Fruit fly (Drosophila melanogaster) whole organism, embryonic: ENCODE data around the gene IntS6.

Experiments
- ATbp ChIP-seq: fragments of 200-800 bp; sonication (Bioruptor generic); optimal IDR thresholded peaks from 2 replicates; lab custom pipeline; 2017; ENCODE audit warnings: missing biosample characterization, mild to moderate bottlenecking, missing genetic modification characterization, missing genetic modification reagents
- Adf1 ChIP-seq: fragments of 200-800 bp; sonication (Bioruptor generic); IDR thresholded peaks from 2 replicates; pipeline ENCODE4 v1.3.6; 2022; ENCODE audit warnings: missing biosample characterization, missing genetic modification characterization
- Asciz ChIP-seq: fragments of 200-800 bp; sonication (Bioruptor generic); optimal IDR thresholded peaks from 2 replicates; lab custom pipeline; 2017; ENCODE audit warnings: missing biosample characterization, mild to moderate bottlenecking, missing genetic modification characterization, missing genetic modification reagents
- B-H2 ChIP-seq: fragments of 200-800 bp; sonication (Bioruptor generic); optimal IDR thresholded peaks from 2 replicates; lab custom pipeline; 2018; ENCODE audit warnings: missing biosample characterization, mild to moderate bottlenecking, missing genetic modification characterization
- Bgb ChIP-seq: fragments of 200-800 bp; sonication (Bioruptor generic); IDR thresholded peaks from 2 replicates; pipeline ENCODE4 v1.3.6; 2022; ENCODE audit warnings: missing biosample characterization, missing genetic modification characterization; ENCODE audit not compliant: partially characterized antibody
- CG12236 ChIP-seq: fragments of 200-800 bp; sonication (Bioruptor generic); optimal IDR thresholded peaks from 2 replicates; lab custom pipeline; 2016; ENCODE audit warnings: missing biosample characterization, missing genetic modification characterization
- CG1233 ChIP-seq: fragments of 200-800 bp; sonication (Bioruptor generic); optimal IDR thresholded peaks from 4 replicates; lab custom pipeline; 2018; ENCODE audit warnings: missing biosample characterization, mild to moderate bottlenecking, missing genetic modification characterization
- CG14965 ChIP-seq: fragments of 200-800 bp; sonication (Bioruptor generic); optimal IDR thresholded peaks from 2 replicates; lab custom pipeline; 2016; ENCODE audit warnings: missing biosample characterization, missing genetic modification characterization, borderline replicate concordance
- CG15011 ChIP-seq: fragments of 200-800 bp; sonication (Bioruptor generic); optimal IDR thresholded peaks from 3 replicates; lab custom pipeline; 2018; ENCODE audit warnings: missing biosample characterization, mild to moderate bottlenecking, missing genetic modification characterization
- CG17186 ChIP-seq: fragments of 200-800 bp; sonication (Bioruptor generic); optimal IDR thresholded peaks from 3 replicates; lab custom pipeline; 2017; ENCODE audit warnings: missing biosample characterization, missing genetic modification reagents, missing genetic modification characterization
- CG17912 ChIP-seq: fragments of 200-800 bp; sonication (Bioruptor generic); optimal IDR thresholded peaks from 2 replicates; lab custom pipeline; 2018; ENCODE audit warnings: missing biosample characterization, mild to moderate bottlenecking, missing genetic modification characterization
- CG1832 ChIP-seq: fragments of 200-800 bp; sonication (Bioruptor generic); optimal IDR thresholded peaks from 2 replicates; lab custom pipeline; 2017; ENCODE audit warnings: missing biosample characterization, mild to moderate bottlenecking, missing genetic modification characterization, inconsistent platforms
- CG18476 ChIP-seq: fragments of 200-800 bp; sonication (Bioruptor generic); optimal IDR thresholded peaks from 2 replicates; lab custom pipeline; 2016; ENCODE audit warnings: missing biosample characterization, mild to moderate bottlenecking, missing genetic modification characterization
- CG18619 ChIP-seq: fragments of 200-800 bp; sonication (Bioruptor generic); optimal IDR thresholded peaks from 3 replicates; lab custom pipeline; 2017; ENCODE audit warnings: missing biosample characterization, mild to moderate bottlenecking, missing genetic modification characterization
- CG2875 ChIP-seq: fragments of 200-800 bp; sonication (Bioruptor generic); optimal IDR thresholded peaks from 2 replicates; lab custom pipeline; 2017; ENCODE audit warnings: missing biosample characterization, mild to moderate bottlenecking, missing genetic modification characterization, missing genetic modification reagents
- CG3065 ChIP-seq: fragments of 200-800 bp; sonication (Bioruptor generic); optimal IDR thresholded peaks from 2 replicates; lab custom pipeline; 2016; ENCODE audit warnings: missing biosample characterization, missing genetic modification characterization
- CG32767 ChIP-seq: fragments of 200-800 bp; sonication (Bioruptor generic); IDR thresholded peaks from 2 replicates; pipeline ENCODE4 v1.3.6; 2022; ENCODE audit warnings: missing biosample characterization, missing genetic modification characterization
- CG34224 ChIP-seq: fragments of 200-800 bp; sonication (Bioruptor generic); IDR thresholded peaks from 3 replicates; pipeline ENCODE4 v1.3.6; 2022; ENCODE audit warnings: missing biosample characterization, missing genetic modification characterization; ENCODE audit not compliant: partially characterized antibody
- CG4282 ChIP-seq: fragments of 200-800 bp; sonication (Bioruptor generic); optimal IDR thresholded peaks from 2 replicates; lab custom pipeline; 2016; ENCODE audit warnings: missing biosample characterization, missing genetic modification characterization
- CG4328 ChIP-seq: fragments of 200-800 bp; sonication (Bioruptor generic); optimal IDR thresholded peaks from 3 replicates; lab custom pipeline; 2017; ENCODE audit warnings: missing biosample characterization, missing genetic modification reagents, missing genetic modification characterization
- CG6791 ChIP-seq: fragments of 200-800 bp; sonication (Bioruptor generic); IDR thresholded peaks from 3 replicates; pipeline ENCODE4 v1.3.6; 2022; ENCODE audit warnings: missing biosample characterization, missing genetic modification characterization; ENCODE audit not compliant: partially characterized antibody
- CG8478 ChIP-seq: fragments of >200 bp; optimal IDR thresholded peaks from 2 replicates; lab custom pipeline; 2018
- CG9215 ChIP-seq: fragments of 200-800 bp; sonication (Bioruptor generic); IDR thresholded peaks from 2 replicates; pipeline ENCODE4 v1.3.6; 2022; ENCODE audit warnings: missing biosample characterization, missing genetic modification characterization
- CTCF ChIP-seq: fragments of 200-800 bp; sonication (Bioruptor generic); optimal IDR thresholded peaks from 2 replicates; lab custom pipeline; 2017; ENCODE audit warnings: missing biosample characterization, mild to moderate bottlenecking, missing genetic modification characterization, moderate library complexity
- CkIIα-i1 ChIP-seq: fragments of 200-800 bp; sonication (Bioruptor generic); IDR thresholded peaks from 2 replicates; pipeline ENCODE4 v1.3.6; 2022; ENCODE audit warnings: missing biosample characterization, missing genetic modification characterization
- Deaf1 ChIP-seq: fragments of 200-800 bp; optimal IDR thresholded peaks from 3 replicates; lab custom pipeline; 2019; ENCODE audit warnings: missing biosample characterization, mild to moderate bottlenecking, missing genetic modification characterization, moderate library complexity
- NfI ChIP-seq: fragments of 200-800 bp; sonication (Bioruptor generic); optimal IDR thresholded peaks from 3 replicates; lab custom pipeline; 2018; ENCODE audit warnings: missing biosample characterization, mild to moderate bottlenecking, missing genetic modification characterization, moderate library complexity
- Oli ChIP-seq: fragments of 200-800 bp; sonication (Bioruptor generic); optimal IDR thresholded peaks from 2 replicates; lab custom pipeline; 2018; ENCODE audit warnings: missing biosample characterization, mild to moderate bottlenecking, missing genetic modification characterization, moderate library complexity
- Side ChIP-seq: fragments of 200-800 bp; sonication (Bioruptor generic); optimal IDR thresholded peaks from 2 replicates; lab custom pipeline; 2016; ENCODE audit warnings: missing biosample characterization, missing genetic modification characterization
- Spps ChIP-seq: fragments of 200-800 bp; sonication (Bioruptor generic); optimal IDR thresholded peaks from 2 replicates; lab custom pipeline; 2018; ENCODE audit warnings: missing biosample characterization, mild to moderate bottlenecking, missing genetic modification characterization
- Sry-δ ChIP-seq: fragments of 200-800 bp; sonication (Bioruptor generic); optimal IDR thresholded peaks from 2 replicates; lab custom pipeline; 2016; ENCODE audit warnings: missing biosample characterization, missing genetic modification characterization
- Vsx1 ChIP-seq: fragments of 200-800 bp; sonication (Bioruptor generic); optimal IDR thresholded peaks from 2 replicates; lab custom pipeline; 2017; ENCODE audit warnings: missing biosample characterization, mild to moderate bottlenecking, missing genetic modification characterization, missing genetic modification reagents
- al ChIP-seq: fragments of 200-800 bp; sonication (Bioruptor generic); IDR thresholded peaks from 2 replicates; pipeline ENCODE4 v1.3.6; 2022; ENCODE audit warnings: missing biosample characterization, missing genetic modification characterization
- aop ChIP-seq: fragments of 200-800 bp; sonication (Bioruptor generic); IDR thresholded peaks from 2 replicates; pipeline ENCODE4 v1.3.6; 2022; ENCODE audit warnings: missing biosample characterization, missing genetic modification characterization
- az2 ChIP-seq: fragments of 200-800 bp; sonication (Bioruptor generic); optimal IDR thresholded peaks from 3 replicates; lab custom pipeline; 2016; ENCODE audit warnings: missing biosample characterization, missing genetic modification characterization
- bcd ChIP-seq: fragments of 200-800 bp; sonication (Bioruptor generic); optimal IDR thresholded peaks from 2 replicates; lab custom pipeline; 2017; ENCODE audit warnings: missing biosample characterization, mild to moderate bottlenecking, missing genetic modification characterization
- chm ChIP-seq: fragments of 200-800 bp; sonication (Bioruptor generic); IDR thresholded peaks from 2 replicates; pipeline ENCODE4 v1.3.6; 2022; ENCODE audit warnings: missing biosample characterization, missing genetic modification characterization
- chn ChIP-seq: fragments of 200-800 bp; sonication (Bioruptor generic); optimal IDR thresholded peaks from 2 replicates; lab custom pipeline; 2016; ENCODE audit warnings: missing biosample characterization, missing genetic modification characterization
- ci ChIP-seq: fragments of 200-800 bp; sonication (Bioruptor generic); IDR thresholded peaks from 3 replicates; pipeline ENCODE4 v1.3.6; 2022; ENCODE audit warnings: missing biosample characterization, missing genetic modification characterization
- crol ChIP-seq: fragments of 200-800 bp; sonication (Bioruptor generic); IDR thresholded peaks from 2 replicates; pipeline ENCODE4 v1.3.6; 2022; ENCODE audit warnings: missing biosample characterization, missing genetic modification characterization
- crp ChIP-seq, 2 experiments: fragments of 200-800 bp; sonication (Bioruptor generic); optimal IDR thresholded peaks; 2 replicates in 1 of 2; 3 replicates in 1 of 2; lab custom pipeline; 2017; ENCODE audit warnings: missing biosample characterization in 2 of 2, missing genetic modification characterization in 2 of 2, mild to moderate bottlenecking in 1 of 2, moderate library complexity in 1 of 2
- fd3F ChIP-seq: fragments of 200-800 bp; sonication (Bioruptor generic); optimal IDR thresholded peaks from 2 replicates; lab custom pipeline; 2018; ENCODE audit warnings: missing biosample characterization, mild to moderate bottlenecking, missing genetic modification characterization, moderate library complexity
- grn ChIP-seq: fragments of 200-800 bp; sonication (Bioruptor generic); optimal IDR thresholded peaks from 3 replicates; lab custom pipeline; 2017; ENCODE audit warnings: missing biosample characterization, missing genetic modification characterization
- her ChIP-seq: fragments of 200-800 bp; sonication (Bioruptor generic); optimal IDR thresholded peaks from 2 replicates; lab custom pipeline; 2016; ENCODE audit warnings: missing biosample characterization, missing genetic modification characterization
- jigr1 ChIP-seq: fragments of 200-800 bp; sonication (Bioruptor generic); IDR thresholded peaks from 3 replicates; pipeline ENCODE4 v1.3.6; 2022; ENCODE audit warnings: missing biosample characterization, missing genetic modification characterization
- ken ChIP-seq: fragments of 200-800 bp; sonication (Bioruptor generic); IDR thresholded peaks from 3 replicates; pipeline ENCODE4 v1.3.6; 2022; ENCODE audit warnings: missing biosample characterization, missing genetic modification characterization
- sim ChIP-seq: fragments of 200-800 bp; sonication (Bioruptor generic); IDR thresholded peaks from 2 replicates; pipeline ENCODE4 v1.3.6; 2022; ENCODE audit warnings: missing biosample characterization, missing genetic modification characterization
- sr ChIP-seq: fragments of 200-800 bp; sonication (Bioruptor generic); IDR thresholded peaks from 3 replicates; pipeline ENCODE4 v1.3.6; 2022; ENCODE audit warnings: missing biosample characterization, missing genetic modification characterization
- tgo ChIP-seq: fragments of 200-800 bp; sonication (Bioruptor generic); IDR thresholded peaks from 3 replicates; pipeline ENCODE4 v1.3.6; 2022; ENCODE audit warnings: missing biosample characterization, missing genetic modification characterization
- toy ChIP-seq: fragments of 200-800 bp; sonication (Bioruptor generic); IDR thresholded peaks from 2 replicates; pipeline ENCODE4 v1.3.6; 2022; ENCODE audit warnings: missing biosample characterization, missing genetic modification characterization
- tup ChIP-seq: fragments of 200-800 bp; sonication (Bioruptor generic); optimal IDR thresholded peaks from 2 replicates; lab custom pipeline; 2016; ENCODE audit warnings: missing biosample characterization, mild to moderate bottlenecking, missing genetic modification characterization, moderate library complexity
- vnd ChIP-seq: fragments of 200-800 bp; sonication (Bioruptor generic); IDR thresholded peaks from 3 replicates; pipeline ENCODE4 v1.3.6; 2022; ENCODE audit warnings: missing biosample characterization, missing genetic modification characterization; ENCODE audit not compliant: partially characterized antibody

Gene IntS6

DNA sequence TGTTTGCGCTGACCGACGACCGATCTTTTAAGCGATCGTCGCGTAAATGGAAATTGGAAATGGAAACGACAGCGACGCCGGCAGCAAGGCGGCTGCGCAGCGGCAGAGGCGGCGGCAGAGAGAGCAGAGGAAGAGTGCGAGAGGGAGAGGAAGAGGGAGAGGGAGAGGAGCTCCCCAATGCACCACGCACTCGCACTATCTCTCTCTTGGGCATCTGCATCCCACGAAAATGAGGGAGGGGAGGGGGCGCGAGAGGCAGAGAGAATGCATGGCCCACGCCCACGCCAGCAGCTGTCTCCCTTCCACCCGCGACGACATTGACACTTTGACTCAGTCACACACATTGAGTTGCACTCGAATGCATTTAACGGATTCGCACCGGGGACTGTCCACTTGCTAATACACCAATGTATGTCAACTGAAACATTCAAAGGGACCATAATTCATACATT is 23.7 kb upstream of the IntS6 start, which contains the start of gene CG3097 (continued):
- TF ChIP-seq CG1233 (GFP tag; lab: Kevin White, UChicago) = no peak
- TF ChIP-seq Asciz = no peak
- no peak for TF ChIP-seq az2 (GFP tag; lab: Kevin White, UChicago)
- peak; percentile 74 for TF ChIP-seq Adf1 (GFP tag; lab: Robert Waterston, UW)
- no peak for TF ChIP-seq tgo (GFP tag; lab: Robert Waterston, UW)
- TF ChIP-seq al (GFP tag; lab: Robert Waterston, UW) = no peak
- no peak for TF ChIP-seq CG17912 (GFP tag; lab: Kevin White, UChicago)
- TF ChIP-seq bcd (GFP tag; lab: Kevin White, UChicago) = no peak
- no peak for TF ChIP-seq tup
- no peak for TF ChIP-seq CG32767 (GFP tag; lab: Robert Waterston, UW)
- no peak for TF ChIP-seq CG9215 (GFP tag; lab: Robert Waterston, UW)
- TF ChIP-seq CTCF (GFP tag; lab: Kevin White, UChicago) = no peak
- TF ChIP-seq CG4282 (GFP tag; lab: Kevin White, UChicago) = no peak
- TF ChIP-seq ci = peak; percentile 55; the same call in 2 of the 3 replicates
- no peak for TF ChIP-seq NfI (GFP tag; lab: Kevin White, UChicago)
- peak; percentile 99 for TF ChIP-seq sr (GFP tag; lab: Robert Waterston, UW)
- TF ChIP-seq CG17186 = no peak
- peak; percentile 51; the same call in 1 of the 2 replicates for TF ChIP-seq aop
- no peak for TF ChIP-seq CG14965 (GFP tag; lab: Kevin White, UChicago)
- no peak for TF ChIP-seq her
- no peak for TF ChIP-seq chm (GFP tag; lab: Robert Waterston, UW)
- TF ChIP-seq toy (GFP tag; lab: Robert Waterston, UW) = no peak
- no peak for TF ChIP-seq grn (GFP tag; lab: Kevin White, UChicago)
- no peak for TF ChIP-seq CG12236 (GFP tag; lab: Kevin White, UChicago)
- TF ChIP-seq CG8478 (lab: Kevin White, UChicago) = peak; percentile 80
- TF ChIP-seq Deaf1 (tag; lab: Kevin White, UChicago) = no peak
- TF ChIP-seq CG1832 = peak; percentile 94
- TF ChIP-seq CG18619 (GFP tag; lab: Kevin White, UChicago) = no peak
- no peak for TF ChIP-seq sim
- no peak for TF ChIP-seq CG2875 (GFP tag; lab: Kevin White, UChicago)
- peak; percentile 86 for TF ChIP-seq CG3065
- TF ChIP-seq Oli (tag; lab: Kevin White, UChicago) = no peak
- TF ChIP-seq Bgb = 0 out of 2 replicates have a peak, but pooled peaks have one; percentile 10
- no peak for TF ChIP-seq Side (GFP tag; lab: Kevin White, UChicago)
- TF ChIP-seq ATbp (GFP tag; lab: Kevin White, UChicago) = no peak
- TF ChIP-seq CkIIα-i1 = no peak
- peak; percentile 100 for TF ChIP-seq crol (GFP tag; lab: Robert Waterston, UW)
- TF ChIP-seq CG18476 (GFP tag; lab: Kevin White, UChicago) = no peak
- TF ChIP-seq Vsx1 (GFP tag; lab: Kevin White, UChicago) = no peak
- TF ChIP-seq Sry-δ (GFP tag; lab: Kevin White, UChicago) = no peak
- TF ChIP-seq CG6791 (GFP tag; lab: Robert Waterston, UW) = peak; percentile 20; the same call in 1 of the 3 replicates
- TF ChIP-seq Spps (tag; lab: Kevin White, UChicago) = no peak
- TF ChIP-seq vnd (GFP tag; lab: Robert Waterston, UW) = no peak
- TF ChIP-seq B-H2 (GFP tag; lab: Kevin White, UChicago) = no peak
- TF ChIP-seq chn (GFP tag; lab: Kevin White, UChicago) = peak; percentile 39
- no peak for TF ChIP-seq CG15011
- no peak for TF ChIP-seq fd3F (GFP tag; lab: Kevin White, UChicago)
- no peak for TF ChIP-seq CG34224 (GFP tag; lab: Robert Waterston, UW)
- 0 out of 3 replicates have a peak, but pooled peaks have one; percentile 28 for TF ChIP-seq ken
- no peak for TF ChIP-seq jigr1 (GFP tag; lab: Robert Waterston, UW)
- TF ChIP-seq CG4328 (GFP tag; lab: Kevin White, UChicago) = no peak
- TF ChIP-seq crp (GFP tag; optimal IDR thresholded peaks at IDR 0.05; lab: Kevin White, UChicago) = no peak
